Fruit fly (Drosophila melanogaster): Measurements from ENCODE around the gene CG18404.

Gene CG18404

DNA sequence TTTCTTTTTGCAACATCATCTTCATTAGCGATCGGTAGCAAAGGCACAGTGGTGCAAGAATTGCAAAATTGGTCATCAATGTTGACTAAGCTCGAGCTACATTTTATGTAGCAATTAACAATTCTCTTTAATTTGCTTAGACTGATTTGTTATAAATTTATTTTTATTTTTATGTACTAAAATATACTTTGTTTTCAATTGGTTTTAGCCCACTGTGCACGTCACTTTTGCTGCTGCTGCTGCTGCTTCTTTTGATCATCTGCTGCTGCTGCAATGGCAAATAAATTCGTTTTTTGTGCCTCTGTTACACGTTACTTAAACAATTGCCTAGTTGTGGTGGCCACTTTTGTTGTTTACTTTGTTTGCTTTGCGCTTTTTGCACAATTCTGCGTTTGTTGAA lies 43.1 kb downstream of the CG18404 start (continued):
- TF ChIP-seq prd (optimal IDR thresholded peaks at IDR 0.05) (no peak), prd (GFP tag; IDR thresholded peaks at IDR 0.05) (peak; percentile 95), sqz (GFP tag; optimal IDR thresholded peaks at IDR 0.05) (peak; percentile 52), CG6683 (GFP tag; optimal IDR thresholded peaks at IDR 0.05) (no peak), ranshi (GFP tag; IDR thresholded peaks at IDR 0.05) (peak; percentile 88), CG15011 (GFP tag; optimal IDR thresholded peaks at IDR 0.05) (peak; percentile 56), ftz-f1 (GFP tag; optimal IDR thresholded peaks at IDR 0.05) (no peak), gcm (GFP tag; optimal IDR thresholded peaks at IDR 0.05) (peak; percentile 69), CG17361 (GFP tag; IDR thresholded peaks at IDR 0.05) (peak; percentile 81), CG15479 (GFP tag; optimal IDR thresholded peaks at IDR 0.05) (peak; percentile 21), nom (GFP tag; optimal IDR thresholded peaks at IDR 0.05) (peak; percentile 80), CG11085 (GFP tag; IDR thresholded peaks at IDR 0.05) (no peak; the same call in 1 of the 2 replicates), CG13775 (GFP tag; optimal IDR thresholded peaks at IDR 0.05) (peak; percentile 73), CG8359 (GFP tag; optimal IDR thresholded peaks at IDR 0.05; ENCODE audit: borderline replicate concordance) (peak; percentile 69), aop (GFP tag; IDR thresholded peaks at IDR 0.05) (no peak), exex (tag; optimal IDR thresholded peaks at IDR 0.05) (no peak), Drgx (GFP tag; IDR thresholded peaks at IDR 0.05) (peak; percentile 98), ken (GFP tag; IDR thresholded peaks at IDR 0.05) (peak; percentile 89), YL-1 (GFP tag; optimal IDR thresholded peaks at IDR 0.05) (peak; percentile 6), CG4282 (GFP tag; optimal IDR thresholded peaks at IDR 0.05) (no peak), Meics (GFP tag; optimal IDR thresholded peaks at IDR 0.05) (peak; percentile 70), Gsc (GFP tag; IDR thresholded peaks at IDR 0.05) (0 out of 2 replicates have a peak, but pooled peaks have one; percentile 55), lmd (GFP tag; IDR thresholded peaks at IDR 0.05) (peak; percentile 85), CG6654 (GFP tag; optimal IDR thresholded peaks at IDR 0.05) (peak; percentile 61), CG7271 (tag; optimal IDR thresholded peaks at IDR 0.05) (peak; percentile 51), Abd-B (GFP tag; optimal IDR thresholded peaks at IDR 0.05) (peak; percentile 50), CG6272 (GFP tag; IDR thresholded peaks at IDR 0.05) (peak; percentile 60), az2 (GFP tag; optimal IDR thresholded peaks at IDR 0.05) (peak; percentile 80), Bdp1 (GFP tag; optimal IDR thresholded peaks at IDR 0.05) (peak; percentile 22), CG3847 (GFP tag; IDR thresholded peaks at IDR 0.05) (peak; percentile 73), Trl (optimal IDR thresholded peaks at IDR 0.05) (no peak), Trl (GFP tag; optimal IDR thresholded peaks at IDR 0.05) (peak; percentile 40), dati (GFP tag; IDR thresholded peaks at IDR 0.05) (peak; percentile 65), Gug (GFP tag; IDR thresholded peaks at IDR 0.05) (peak; percentile 61; the same call in 3 of the 4 replicates), Opbp (GFP tag; IDR thresholded peaks at IDR 0.05; ENCODE audit: partially characterized antibody) (no peak), dm (GFP tag; optimal IDR thresholded peaks at IDR 0.05) (no peak), Fer3 (tag; optimal IDR thresholded peaks at IDR 0.05) (peak; percentile 37), CG18599 (GFP tag; optimal IDR thresholded peaks at IDR 0.05) (peak; percentile 61), zen (tag; optimal IDR thresholded peaks at IDR 0.05) (peak; percentile 91), CG18619 (GFP tag; optimal IDR thresholded peaks at IDR 0.05) (peak; percentile 65), cg (GFP tag; optimal IDR thresholded peaks at IDR 0.05) (no peak), tll (GFP tag; optimal IDR thresholded peaks at IDR 0.05) (no peak), Sin3A (optimal IDR thresholded peaks at IDR 0.05) (no peak), ems (GFP tag; optimal IDR thresholded peaks at IDR 0.05) (peak; percentile 58), kah (GFP tag; optimal IDR thresholded peaks at IDR 0.05) (peak; percentile 47), CG3838 (GFP tag; optimal IDR thresholded peaks at IDR 0.05) (peak; percentile 29), Neu2 (GFP tag; optimal IDR thresholded peaks at IDR 0.05; ENCODE audit: borderline replicate concordance) (no peak), HLH54F (GFP tag; optimal IDR thresholded peaks at IDR 0.05) (peak; percentile 1), CG33213 (GFP tag; optimal IDR thresholded peaks at IDR 0.05) (peak; percentile 9), CG17328 (GFP tag; IDR thresholded peaks at IDR 0.05) (peak; percentile 94), lbe (GFP tag; optimal IDR thresholded peaks at IDR 0.05) (peak; percentile 90), CG11456 (GFP tag; IDR thresholded peaks at IDR 0.05) (peak; percentile 79; the same call in 2 of the 3 replicates)

Data from whole organism, embryonic.